Worm (Caenorhabditis elegans) whole organism, L4/young adult: ENCODE results near the gene F11D5.1.

ENCODE experiments used
- W03F9.2 ChIP-seq: fragments of 150-350 bp; optimal IDR thresholded peaks from 2 replicates; lab custom pipeline; 2014; ENCODE audit warnings: missing biosample characterization, missing genetic modification characterization
- dao-5 ChIP-seq: sonication (generic microtip); optimal IDR thresholded peaks from 2 replicates; lab custom pipeline; 2016; ENCODE audit warnings: missing genotype, missing genetic modification characterization, moderate library complexity, missing compliant biosample characterization
- him-1 ChIP-seq: sonication (generic microtip); optimal IDR thresholded peaks from 2 replicates; lab custom pipeline; 2016; ENCODE audit warnings: missing genotype, missing genetic modification reagents, missing genetic modification characterization, missing compliant biosample characterization

- TF ChIP-seq W03F9.2 (tag; lab: Kevin White, UChicago) (no peak), him-1 (no peak), dao-5 (tag; lab: Kevin White, UChicago) (no peak)
These were observed 1.2 kb downstream of the F11D5.1 start for ce11 chrX:3334115-3334514.
